Worm (Caenorhabditis elegans) whole organism, L2 larva: ENCODE results near the gene B0410.1.

Experiments used
- Y55F3AM.14 ChIP-seq: fragments of 200-800 bp; sonication (Bioruptor generic); optimal IDR thresholded peaks from 2 replicates; lab custom pipeline; 2018; ENCODE audit warnings: mild to moderate bottlenecking, missing genetic modification characterization, missing compliant biosample characterization
- ceh-82 ChIP-seq: fragments of 150-350 bp; optimal IDR thresholded peaks from 2 replicates; lab custom pipeline; 2014; ENCODE audit warnings: missing biosample characterization, missing genetic modification characterization
- fos-1 ChIP-seq: fragments of 150-350 bp; optimal IDR thresholded peaks from 2 replicates; lab custom pipeline; 2014; ENCODE audit warnings: missing biosample characterization, missing genetic modification characterization
- lsy-2 ChIP-seq, 2 experiments: fragments of 150-350 bp in 1 of 2; sonication (generic microtip) in 1 of 2; optimal IDR thresholded peaks; 2 replicates each; lab custom pipeline; 2014 to 2017; ENCODE audit warnings: missing biosample characterization in 2 of 2, missing genetic modification characterization in 2 of 2
- nhr-237 ChIP-seq: fragments of 150-350 bp; optimal IDR thresholded peaks from 2 replicates; lab custom pipeline; 2014; ENCODE audit warnings: missing biosample characterization, missing genetic modification characterization
- nhr-6 ChIP-seq: fragments of 150-350 bp; optimal IDR thresholded peaks from 2 replicates; lab custom pipeline; 2014; ENCODE audit warnings: missing biosample characterization, missing genetic modification characterization

- no peak for TF ChIP-seq ceh-82 (tag; lab: Kevin White, UChicago)
- peak; percentile 88 for TF ChIP-seq Y55F3AM.14 (GFP tag; lab: Kevin White, UChicago)
- peak; percentile 56 to 75 for TF ChIP-seq lsy-2 (tag; optimal IDR thresholded peaks at IDR 0.05; lab: Kevin White, UChicago)
- TF ChIP-seq fos-1 (tag; lab: Kevin White, UChicago), result peak; percentile 82
- peak; percentile 65 for TF ChIP-seq nhr-6 (tag; lab: Kevin White, UChicago)
- TF ChIP-seq nhr-237 (tag; lab: Kevin White, UChicago), result no peak
Measured at ce11 chrX:2852388-2852908, 41.9 kb upstream of the B0410.1 start, which contains the start of gene kin-29.
